Worm (Caenorhabditis elegans): ENCODE measurements around the gene cpt-6.

DNA sequence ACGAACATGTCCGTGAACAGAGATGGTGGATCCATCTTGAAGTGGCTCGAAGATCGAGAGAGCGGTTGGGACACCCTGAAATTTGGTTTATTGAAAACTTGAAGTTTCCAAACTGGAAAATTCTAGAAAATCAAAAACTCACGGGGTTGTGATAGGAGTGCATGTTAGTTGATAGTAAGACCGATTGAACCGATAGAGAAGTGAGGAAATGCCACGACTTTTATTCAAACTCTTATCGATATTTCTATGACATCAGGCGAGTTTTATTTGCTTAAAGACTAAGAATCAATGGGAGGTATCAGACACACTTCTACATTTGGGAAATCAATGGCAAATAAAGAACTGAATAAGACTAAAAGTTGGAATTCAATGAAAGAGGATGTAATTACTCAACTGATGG is 4.9 kb downstream of the cpt-6 start, which contains the start of gene lec-10:
- TF ChIP-seq ceh-18 (tag; optimal IDR thresholded peaks at IDR 0.05) = no peak
- no peak for TF ChIP-seq syd-9 (tag; optimal IDR thresholded peaks at IDR 0.05)
- no peak for TF ChIP-seq fkh-10 (GFP tag; optimal IDR thresholded peaks at IDR 0.05)
- no peak for TF ChIP-seq nfya-1 (tag; optimal IDR thresholded peaks at IDR 0.05)
- TF ChIP-seq unc-55 (GFP tag; optimal IDR thresholded peaks at IDR 0.05) = no peak
- TF ChIP-seq dmd-4 (tag; optimal IDR thresholded peaks at IDR 0.05; ENCODE audit: borderline replicate concordance) = no peak
- TF ChIP-seq ttx-3 (tag; optimal IDR thresholded peaks at IDR 0.05) = no peak
- no peak for TF ChIP-seq pros-1 (tag; optimal IDR thresholded peaks at IDR 0.05)
- TF ChIP-seq gmeb-2 (tag; optimal IDR thresholded peaks at IDR 0.05) = no peak
- TF ChIP-seq ceh-19 (GFP tag; optimal IDR thresholded peaks at IDR 0.05) = no peak

Measured in whole organism, late embryonic.